Worm (Caenorhabditis elegans): ENCODE data around the gene mlc-5.

DNA sequence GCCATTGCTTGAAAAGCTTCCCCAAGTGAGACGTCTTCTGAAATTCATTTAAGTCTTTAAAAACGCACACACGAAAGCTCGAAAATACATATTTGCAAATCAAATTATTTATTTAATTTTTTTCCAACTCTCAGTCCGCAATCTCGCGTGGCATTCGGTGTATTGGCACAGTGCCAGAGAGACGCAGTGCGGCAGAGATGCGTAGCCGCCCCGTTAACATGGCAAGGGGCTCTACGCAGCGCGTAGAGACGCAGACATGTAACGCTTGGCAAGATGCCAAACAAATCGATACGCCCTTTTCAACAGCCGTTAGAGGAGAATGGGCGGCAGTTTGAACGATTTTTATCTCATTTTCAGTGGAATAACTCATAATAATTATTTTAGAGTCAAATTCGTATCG is 20.4 kb downstream of the mlc-5 start, which contains the start of the genes drr-2 and set-16:
- peak; percentile 99 for TF ChIP-seq atf-7 (tag; optimal IDR thresholded peaks at IDR 0.05)
- TF ChIP-seq ets-4 (GFP tag; optimal IDR thresholded peaks at IDR 0.05) = peak; percentile 97
- TF ChIP-seq hlh-26 (GFP tag; conservative IDR thresholded peaks at IDR 0.05) = no peak
- TF ChIP-seq ztf-3 (GFP tag; optimal IDR thresholded peaks at IDR 0.05) = peak; percentile 92
- no peak for TF ChIP-seq nfya-1 (tag; optimal IDR thresholded peaks at IDR 0.05; ENCODE audit: borderline replicate concordance, insufficient read depth)
- TF ChIP-seq egl-44 (GFP tag; IDR thresholded peaks at IDR 0.05) = peak; percentile 97
- TF ChIP-seq sptf-2 (GFP tag; optimal IDR thresholded peaks at IDR 0.05) = no peak

Data from whole organism, young adult.